Worm (Caenorhabditis elegans): ENCODE results near the gene C50C3.5.

DNA sequence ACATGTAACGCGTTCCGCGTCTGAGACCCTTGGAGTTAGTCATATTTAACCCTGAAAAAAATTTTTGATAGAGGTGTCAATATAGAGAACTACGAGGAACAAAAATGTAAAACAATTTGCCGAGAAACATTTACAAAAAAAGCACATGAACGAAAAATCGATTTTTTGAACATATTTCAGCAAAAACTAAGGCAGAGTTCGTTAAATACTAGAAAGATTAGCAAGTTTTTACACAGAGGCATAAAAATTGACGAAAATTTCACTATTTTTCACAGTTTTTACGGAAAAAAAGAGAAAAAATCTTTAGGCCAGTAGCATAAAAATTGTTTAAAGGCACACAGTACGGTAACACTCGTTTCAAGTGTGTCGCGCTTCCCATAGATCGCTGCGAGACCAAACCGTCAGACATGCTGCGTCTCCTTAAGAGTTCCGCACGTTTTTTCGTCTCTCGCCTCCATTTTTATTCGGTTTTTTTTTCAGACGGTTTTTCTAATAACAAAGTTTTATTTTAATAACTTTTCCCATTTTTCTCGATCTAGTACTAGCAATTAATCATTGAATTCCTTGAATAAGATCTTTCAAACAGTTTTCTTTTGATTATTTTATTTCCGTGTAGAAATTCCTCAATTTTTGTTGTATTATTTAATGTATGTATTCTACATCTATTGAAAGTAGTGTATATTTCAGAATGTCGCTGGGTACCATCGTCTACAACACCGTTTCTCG, 48.7 kb upstream of the C50C3.5 start, which contains the start of the genes rpl-21 and C14B9.10:
- peak; percentile 47 for TF ChIP-seq him-1 (tag; optimal IDR thresholded peaks at IDR 0.05)
- no peak for TF ChIP-seq dao-5 (tag; optimal IDR thresholded peaks at IDR 0.05)
- peak; percentile 89 for TF ChIP-seq W03F9.2 (tag; optimal IDR thresholded peaks at IDR 0.05)

All from whole organism, L4/young adult.